Fruit fly (Drosophila melanogaster): Measurements from ENCODE around the gene Cln7.

The Cln7 gene

dm6 chr3L:7356386-7357117, 11.6 kb upstream of the Cln7 start, which contains the start of gene CTCF (continued):
- TF ChIP-seq CG9139 (GFP tag; optimal IDR thresholded peaks at IDR 0.05) (no peak), Gug (GFP tag; IDR thresholded peaks at IDR 0.05) (no peak), CG6808 (GFP tag; optimal IDR thresholded peaks at IDR 0.05) (no peak), esn (GFP tag; optimal IDR thresholded peaks at IDR 0.05) (peak; percentile 67), Smox (GFP tag; optimal IDR thresholded peaks at IDR 0.05) (no peak), Hr39 (GFP tag; optimal IDR thresholded peaks at IDR 0.05) (no peak), CG3032 (tag; optimal IDR thresholded peaks at IDR 0.05) (peak; percentile 56), Sox102F (GFP tag; optimal IDR thresholded peaks at IDR 0.05) (no peak), CG6276 (GFP tag; optimal IDR thresholded peaks at IDR 0.05) (no peak), dac (GFP tag; optimal IDR thresholded peaks at IDR 0.05) (no peak), eg (GFP tag; IDR thresholded peaks at IDR 0.05) (no peak), spab (GFP tag; optimal IDR thresholded peaks at IDR 0.05) (no peak), CG11762 (GFP tag; optimal IDR thresholded peaks at IDR 0.05; ENCODE audit: insufficient read depth) (no peak), CG11294 (GFP tag; IDR thresholded peaks at IDR 0.05) (no peak), CG16779 (tag; optimal IDR thresholded peaks at IDR 0.05) (no peak), Sox15 (GFP tag; optimal IDR thresholded peaks at IDR 0.05) (no peak), Hr4 (GFP tag; optimal IDR thresholded peaks at IDR 0.05) (no peak), Sox14 (GFP tag; optimal IDR thresholded peaks at IDR 0.05) (peak; percentile 44), cyc (GFP tag; optimal IDR thresholded peaks at IDR 0.05) (peak; percentile 38), CG10631 (GFP tag; optimal IDR thresholded peaks at IDR 0.05) (peak; percentile 1), fd59A (GFP tag; optimal IDR thresholded peaks at IDR 0.05) (no peak), fd85E (GFP tag; optimal IDR thresholded peaks at IDR 0.05) (no peak)

DNA sequence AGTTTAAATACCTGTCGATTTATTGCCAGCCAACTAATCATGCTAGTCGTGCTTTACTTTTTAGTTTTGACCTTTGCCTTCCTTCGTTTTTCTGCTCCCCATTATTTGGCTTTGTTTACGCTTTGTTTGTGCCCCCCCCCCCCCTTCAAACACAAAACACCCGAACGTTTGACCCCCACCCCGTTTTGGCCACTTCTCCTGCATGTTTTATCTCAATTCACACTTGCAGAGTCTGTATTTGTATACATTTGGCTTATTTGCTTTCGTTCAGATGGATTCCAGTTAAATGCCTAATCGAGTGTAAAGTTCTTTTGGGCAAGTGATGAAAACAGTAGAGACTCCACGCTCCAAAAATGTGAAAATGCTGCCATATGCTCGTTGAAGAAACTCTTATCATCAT, 4.3 kb upstream of the Cln7 start:
- TF ChIP-seq fkh (GFP tag; optimal IDR thresholded peaks at IDR 0.05): peak; percentile 79
- TF ChIP-seq CG8119 (GFP tag; IDR thresholded peaks at IDR 0.05): no peak

dm6 chr3L:7347984-7348631, 3.1 kb upstream of the Cln7 start, which contains the start of the genes Srp19 and qm:
Gene Srp19, minus strand, starts transcription at chr3L:7348034.
Gene qm, plus strand, starts transcription at chr3L:7348313.
- TF ChIP-seq fd85E (GFP tag; optimal IDR thresholded peaks at IDR 0.05): no peak
- TF ChIP-seq CG3032 (tag; optimal IDR thresholded peaks at IDR 0.05): peak; percentile 33
- TF ChIP-seq CG32006 (GFP tag; optimal IDR thresholded peaks at IDR 0.05): peak; percentile 15
- TF ChIP-seq CG10669 (GFP tag; optimal IDR thresholded peaks at IDR 0.05): no peak
- no peak for TF ChIP-seq fd59A (GFP tag; optimal IDR thresholded peaks at IDR 0.05)
- peak; percentile 33 for TF ChIP-seq CG9139 (GFP tag; optimal IDR thresholded peaks at IDR 0.05)
- no peak for TF ChIP-seq spab (GFP tag; optimal IDR thresholded peaks at IDR 0.05)
- TF ChIP-seq CG6276 (GFP tag; optimal IDR thresholded peaks at IDR 0.05): no peak
- no peak for TF ChIP-seq Sox15 (GFP tag; optimal IDR thresholded peaks at IDR 0.05)
- peak; percentile 5 for TF ChIP-seq CG6792 (GFP tag; optimal IDR thresholded peaks at IDR 0.05)
- TF ChIP-seq CG1621 (tag; optimal IDR thresholded peaks at IDR 0.05): peak; percentile 35
- TF ChIP-seq CG6163 (GFP tag; IDR thresholded peaks at IDR 0.05): no peak; the same call in 2 of the 3 replicates
- no peak for TF ChIP-seq Met (GFP tag; optimal IDR thresholded peaks at IDR 0.05)
- TF ChIP-seq Sox14 (GFP tag; optimal IDR thresholded peaks at IDR 0.05): peak; percentile 41
- TF ChIP-seq CG3919 (GFP tag; optimal IDR thresholded peaks at IDR 0.05): peak; percentile 38
- TF ChIP-seq fkh (GFP tag; optimal IDR thresholded peaks at IDR 0.05): peak; percentile 74
- TF ChIP-seq Eip93F (GFP tag; optimal IDR thresholded peaks at IDR 0.05): peak; percentile 63
- no peak for TF ChIP-seq Lpt (GFP tag; optimal IDR thresholded peaks at IDR 0.05)
- TF ChIP-seq topi (GFP tag; optimal IDR thresholded peaks at IDR 0.05): peak; percentile 38
- no peak; the same call in 2 of the 3 replicates for TF ChIP-seq eg (GFP tag; IDR thresholded peaks at IDR 0.05)
- TF ChIP-seq vri (GFP tag; optimal IDR thresholded peaks at IDR 0.05): no peak
- no peak for TF ChIP-seq CG16779 (tag; optimal IDR thresholded peaks at IDR 0.05)
- no peak for TF ChIP-seq OdsH (GFP tag; optimal IDR thresholded peaks at IDR 0.05)
- peak; percentile 66 for TF ChIP-seq esn (GFP tag; optimal IDR thresholded peaks at IDR 0.05)
- no peak for TF ChIP-seq CG6808 (GFP tag; optimal IDR thresholded peaks at IDR 0.05)
- peak; percentile 1 for TF ChIP-seq achi (GFP tag; optimal IDR thresholded peaks at IDR 0.05)
- peak; percentile 50 for TF ChIP-seq CG31627 (GFP tag; optimal IDR thresholded peaks at IDR 0.05)
- no peak for TF ChIP-seq svp (GFP tag)
- peak; percentile 54 for TF ChIP-seq Eip75B (GFP tag; optimal IDR thresholded peaks at IDR 0.05)
- peak; percentile 37 for TF ChIP-seq dsx (GFP tag; optimal IDR thresholded peaks at IDR 0.05; ENCODE audit: poor library complexity, severe bottlenecking)
- TF ChIP-seq CG10631 (GFP tag; optimal IDR thresholded peaks at IDR 0.05): peak; percentile 60
- TF ChIP-seq CG34406 (GFP tag; optimal IDR thresholded peaks at IDR 0.05): no peak
- peak; percentile 31 for TF ChIP-seq Hr39 (GFP tag; optimal IDR thresholded peaks at IDR 0.05)
- peak; percentile 66 for TF ChIP-seq lz (GFP tag; optimal IDR thresholded peaks at IDR 0.05)
- TF ChIP-seq CG11294 (GFP tag; IDR thresholded peaks at IDR 0.05): no peak
- peak; percentile 23 for TF ChIP-seq cyc (GFP tag; optimal IDR thresholded peaks at IDR 0.05)

Measured in whole organism, prepupa.